Fruit fly (Drosophila melanogaster) whole organism: Measurements from ENCODE around the gene CG8671.

Experiments
- CG8478 ChIP-seq: fragments of >200 bp; optimal IDR thresholded peaks from 2 replicates; lab custom pipeline; 2018; ENCODE audit warnings: inconsistent platforms
- Dll ChIP-seq: fragments of >200 bp; optimal IDR thresholded peaks from 2 replicates; lab custom pipeline; 2017
- EcR ChIP-seq, 2 experiments: fragments of >200 bp; optimal IDR thresholded peaks; 2 replicates each; lab custom pipeline; 2017; ENCODE audit warnings: missing biosample characterization in 2 of 2, missing genetic modification characterization in 2 of 2, missing genetic modification reagents in 2 of 2
- psq ChIP-seq: fragments of >200 bp; optimal IDR thresholded peaks from 2 replicates; lab custom pipeline; 2017
- usp ChIP-seq: fragments of >200 bp; optimal IDR thresholded peaks from 2 replicates; lab custom pipeline; 2017; ENCODE audit warnings: missing biosample characterization, missing genetic modification characterization, mixed read lengths

DNA sequence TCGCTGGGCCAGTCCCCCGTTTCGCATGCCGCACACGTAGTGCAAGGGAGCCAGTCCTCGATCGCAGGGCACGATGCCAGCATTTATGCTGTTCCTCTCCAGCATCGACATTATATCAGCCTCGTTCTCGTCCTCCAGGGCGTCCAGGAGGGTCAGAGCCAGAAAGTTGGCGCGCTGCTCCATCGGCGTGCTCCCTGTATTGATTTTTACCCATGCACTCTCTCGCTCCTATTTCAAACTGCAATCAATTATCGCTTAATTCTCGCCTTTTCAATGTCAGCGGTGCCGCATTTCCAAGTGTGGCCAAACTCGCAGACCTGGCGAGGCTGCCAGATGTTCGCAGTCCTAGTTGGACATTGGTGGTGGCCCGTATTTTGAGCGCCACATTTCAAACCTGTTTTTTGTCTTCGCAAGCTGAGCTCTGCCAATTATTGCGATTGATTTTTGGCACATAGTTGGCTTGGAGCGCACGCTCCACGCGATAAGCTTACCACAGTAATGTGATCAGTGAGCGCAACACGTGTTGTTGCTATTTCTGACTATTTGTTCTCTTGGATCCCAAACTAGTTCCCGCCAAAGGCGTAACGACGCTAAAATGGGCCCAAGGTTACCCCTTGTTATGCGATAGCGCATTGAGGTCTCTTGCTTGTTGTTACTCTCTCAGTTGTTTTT lies 44.4 kb upstream of the CG8671 start, which contains the start of gene CG8679:
- no peak for TF ChIP-seq CG8478 (lab: Kevin White, UChicago)
- no peak for TF ChIP-seq psq (lab: Kevin White, UChicago)
- TF ChIP-seq usp = no peak
- no peak for TF ChIP-seq Dll (lab: Kevin White, UChicago)
- no peak for TF ChIP-seq EcR (GFP tag; optimal IDR thresholded peaks at IDR 0.05; lab: Kevin White, UChicago)
